Worm (Caenorhabditis elegans) whole organism, L2 larva: Measurements from ENCODE around the gene col-123.

Experiments used
- alr-1 ChIP-seq: fragments of 150-350 bp; optimal IDR thresholded peaks from 2 replicates; lab custom pipeline; 2014; ENCODE audit warnings: missing biosample characterization, missing genetic modification characterization
- ama-1 ChIP-seq: fragments of 150-350 bp; optimal IDR thresholded peaks from 2 replicates; lab custom pipeline; 2018; ENCODE audit warnings: inconsistent platforms
- elt-1 ChIP-seq: fragments of 150-350 bp; optimal IDR thresholded peaks from 2 replicates; lab custom pipeline; 2014; ENCODE audit warnings: missing biosample characterization, missing genetic modification characterization
- lsy-2 ChIP-seq, 2 experiments: fragments of 150-350 bp in 1 of 2; sonication (generic microtip) in 1 of 2; optimal IDR thresholded peaks; 2 replicates each; lab custom pipeline; 2014 to 2017; ENCODE audit warnings: missing biosample characterization in 2 of 2, missing genetic modification characterization in 2 of 2
- unc-62 ChIP-seq: fragments of 150-350 bp; optimal IDR thresholded peaks from 2 replicates; lab custom pipeline; 2014; ENCODE audit warnings: missing biosample characterization, missing genetic modification reagents, missing genetic modification characterization

DNA sequence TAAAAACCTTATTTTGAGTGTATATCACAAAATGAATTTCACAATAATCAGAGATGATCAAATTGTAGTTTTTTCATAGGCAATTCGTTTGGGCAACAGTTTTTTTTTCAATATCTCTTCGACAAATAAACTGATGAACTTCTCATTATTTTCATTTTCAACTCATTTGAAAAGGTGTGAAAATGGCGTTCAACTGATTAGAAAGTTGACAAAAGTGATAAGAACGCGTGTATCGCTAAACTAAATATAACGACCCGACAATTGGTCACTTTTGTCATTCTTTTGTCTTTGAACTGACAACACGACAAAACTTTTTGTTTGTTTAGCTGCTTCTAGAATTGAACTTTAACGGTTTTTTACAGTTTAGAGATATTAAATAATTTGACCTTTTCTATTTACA, 33.2 kb downstream of the col-123 start:
- TF ChIP-seq alr-1 (tag; lab: Kevin White, UChicago) (no peak), ama-1 (lab: Kevin White, UChicago) (no peak), lsy-2 (tag; optimal IDR thresholded peaks at IDR 0.05; lab: Kevin White, UChicago) (no peak), unc-62 (GFP tag; lab: Kevin White, UChicago) (no peak), elt-1 (tag; lab: Kevin White, UChicago) (no peak)
